Fruit fly (Drosophila melanogaster) whole organism, wandering third instar larva: Measurements from ENCODE around the gene CG17249.

Source experiments
- Abd-B ChIP-seq: fragments of >200 bp; optimal IDR thresholded peaks from 2 replicates; lab custom pipeline; 2017; ENCODE audit warnings: missing biosample characterization, missing genetic modification characterization
- CrebA ChIP-seq: fragments of 200-800 bp; sonication (Bioruptor generic); optimal IDR thresholded peaks from 2 replicates; lab custom pipeline; 2016; ENCODE audit warnings: missing biosample characterization, mild to moderate bottlenecking, missing genetic modification characterization, borderline replicate concordance
- Hr78 ChIP-seq: fragments of >200 bp; optimal IDR thresholded peaks from 2 replicates; lab custom pipeline; 2017; ENCODE audit warnings: missing biosample characterization, missing genetic modification characterization
- Jra ChIP-seq: sonication (Bioruptor generic); optimal IDR thresholded peaks from 2 replicates; lab custom pipeline; 2016; ENCODE audit warnings: missing biosample characterization, missing genetic modification characterization
- Mio ChIP-seq: sonication (Bioruptor generic); optimal IDR thresholded peaks from 2 replicates; lab custom pipeline; 2016; ENCODE audit warnings: missing biosample characterization, missing genetic modification characterization
- br ChIP-seq: fragments of 200-800 bp; sonication (Bioruptor generic); optimal IDR thresholded peaks from 2 replicates; lab custom pipeline; 2016; ENCODE audit warnings: missing biosample characterization, missing genetic modification characterization
- brk ChIP-seq: fragments of 200-800 bp; sonication (Bioruptor generic); optimal IDR thresholded peaks from 2 replicates; lab custom pipeline; 2016; ENCODE audit warnings: missing biosample characterization, mild to moderate bottlenecking, missing genetic modification characterization
- dmrt93B ChIP-seq: fragments of 200-800 bp; sonication (Bioruptor generic); optimal IDR thresholded peaks from 2 replicates; lab custom pipeline; 2018; ENCODE audit warnings: missing biosample characterization, mild to moderate bottlenecking, missing genetic modification characterization
- h ChIP-seq: fragments of 200-800 bp; sonication (Bioruptor generic); optimal IDR thresholded peaks from 3 replicates; lab custom pipeline; 2016; ENCODE audit warnings: missing biosample characterization, mild to moderate bottlenecking, missing genetic modification characterization
- jim ChIP-seq: fragments of 175-275, 200-325 bp; sonication (Bioruptor generic); optimal IDR thresholded peaks from 2 replicates; lab custom pipeline; 2016; ENCODE audit warnings: missing biosample characterization, mild to moderate bottlenecking, missing genetic modification characterization
- lola ChIP-seq: fragments of >200 bp; optimal IDR thresholded peaks from 2 replicates; lab custom pipeline; 2017; ENCODE audit warnings: missing biosample characterization, missing genetic modification characterization
- psq ChIP-seq: fragments of 200-800 bp; sonication (Bioruptor generic); optimal IDR thresholded peaks from 3 replicates; lab custom pipeline; 2017; ENCODE audit warnings: missing biosample characterization, mild to moderate bottlenecking, missing genetic modification characterization, moderate library complexity
- woc ChIP-seq: sonication (Bioruptor generic); optimal IDR thresholded peaks from 2 replicates; lab custom pipeline; 2016; ENCODE audit warnings: missing biosample characterization, mild to moderate bottlenecking, missing genetic modification characterization

- TF ChIP-seq Abd-B (GFP tag; lab: Kevin White, UChicago) (no peak), Hr78 (GFP tag; lab: Kevin White, UChicago) (no peak), woc (GFP tag; lab: Kevin White, UChicago) (no peak), dmrt93B (GFP tag; lab: Kevin White, UChicago) (no peak), CrebA (GFP tag; lab: Kevin White, UChicago) (no peak), br (GFP tag; lab: Kevin White, UChicago) (no peak), h (GFP tag; lab: Kevin White, UChicago) (no peak), jim (GFP tag; lab: Kevin White, UChicago) (no peak), Mio (no peak), Jra (no peak), psq (no peak), lola (GFP tag; lab: Kevin White, UChicago) (no peak), brk (GFP tag; lab: Kevin White, UChicago) (no peak)
Observed at dm6 chr3L:1667423-1667822, 20.2 kb upstream of the CG17249 start.
